Worm (Caenorhabditis elegans): ENCODE results near the gene nspe-4.

DNA sequence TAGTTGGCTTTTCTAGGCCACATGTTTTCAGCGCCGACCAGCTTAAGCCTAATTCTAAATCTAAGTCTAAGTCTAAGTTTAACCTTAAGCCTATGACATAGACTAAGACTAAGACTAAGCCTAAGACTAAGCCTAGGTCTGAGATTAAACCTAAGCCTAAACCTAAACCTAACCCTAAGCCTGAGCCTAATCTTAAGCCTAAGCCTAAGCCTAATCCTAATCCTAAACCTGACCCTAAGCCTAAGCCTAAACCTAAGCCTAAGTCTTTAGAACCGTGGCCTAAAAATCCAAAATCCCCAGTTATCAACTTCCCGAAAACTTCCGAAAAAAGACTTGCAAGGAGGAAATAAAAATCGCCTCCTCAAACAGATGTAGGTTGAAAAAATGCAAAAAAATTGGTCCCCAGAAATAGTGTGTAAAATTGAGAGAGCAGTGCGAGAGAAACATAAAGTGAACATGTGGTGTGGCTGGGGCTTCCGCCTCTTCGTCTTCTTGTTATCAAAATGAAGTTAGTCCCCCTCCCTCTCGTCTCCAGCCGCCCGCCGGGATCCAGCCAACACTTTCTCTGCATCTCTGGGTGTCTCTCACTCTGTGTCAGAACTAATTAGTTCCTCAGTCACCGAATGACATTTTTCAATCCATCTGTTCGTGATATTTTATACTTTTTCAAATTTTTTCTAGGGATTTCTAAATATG is 47.5 kb downstream of the nspe-4 start:
- TF ChIP-seq ama-1 (optimal IDR thresholded peaks at IDR 0.05) = no peak
- no peak for TF ChIP-seq pha-4 (tag; optimal IDR thresholded peaks at IDR 0.05)
- TF ChIP-seq nhr-11 (tag; optimal IDR thresholded peaks at IDR 0.05) = no peak
- TF ChIP-seq C08G9.2 (tag; optimal IDR thresholded peaks at IDR 0.05) = no peak
- TF ChIP-seq pqm-1 (tag; optimal IDR thresholded peaks at IDR 0.05) = no peak
- TF ChIP-seq hlh-15 (tag; optimal IDR thresholded peaks at IDR 0.05) = no peak
- no peak for TF ChIP-seq ahr-1 (tag; optimal IDR thresholded peaks at IDR 0.05)

Measured in whole organism, late embryonic.